Worm (Caenorhabditis elegans) whole organism, L1 larva: ENCODE measurements around the gene mom-1.

Source experiments
- C04F5.9 ChIP-seq: sonication (generic microtip); optimal IDR thresholded peaks from 2 replicates; lab custom pipeline; 2016; ENCODE audit warnings: missing genetic modification characterization, missing compliant biosample characterization
- C16A3.4 ChIP-seq: fragments of 150-350 bp; optimal IDR thresholded peaks from 2 replicates; lab custom pipeline; 2014; ENCODE audit warnings: missing biosample characterization, missing genetic modification characterization
- C34B4.2 ChIP-seq: sonication (generic microtip); optimal IDR thresholded peaks from 2 replicates; lab custom pipeline; 2017; ENCODE audit warnings: mild to moderate bottlenecking, missing genetic modification characterization, missing compliant biosample characterization
- Y116A8C.19 ChIP-seq: sonication (generic microtip); optimal IDR thresholded peaks from 2 replicates; lab custom pipeline; 2016; ENCODE audit warnings: missing compliant biosample characterization, missing genetic modification characterization, borderline replicate concordance
- aly-2 ChIP-seq: fragments of 150-350 bp; optimal IDR thresholded peaks from 2 replicates; lab custom pipeline; 2014; ENCODE audit warnings: missing biosample characterization, missing genetic modification characterization
- blmp-1 ChIP-seq: fragments of 150-350 bp; optimal IDR thresholded peaks from 2 replicates; lab custom pipeline; 2014; ENCODE audit warnings: missing biosample characterization, missing genetic modification characterization
- ceh-63 ChIP-seq: fragments of 200-800 bp; sonication (Bioruptor generic); optimal IDR thresholded peaks from 2 replicates; lab custom pipeline; 2018; ENCODE audit warnings: mild to moderate bottlenecking, missing genetic modification characterization, missing compliant biosample characterization
- ceh-8 ChIP-seq: fragments of 200-800 bp; sonication (Bioruptor generic); optimal IDR thresholded peaks from 2 replicates; lab custom pipeline; 2018; ENCODE audit warnings: mild to moderate bottlenecking, missing genetic modification characterization, moderate library complexity, missing compliant biosample characterization
- ceh-82 ChIP-seq, 3 experiments: fragments of 150-350 bp in 1 of 3; sonication (generic microtip) in 2 of 3; optimal IDR thresholded peaks; 2 replicates each; lab custom pipeline; 2014 to 2017; ENCODE audit warnings: missing biosample characterization in 3 of 3, missing genetic modification characterization in 3 of 3
- ceh-88 ChIP-seq: fragments of 200-800 bp; sonication (Bioruptor generic); IDR thresholded peaks from 2 replicates; pipeline ENCODE4 v1.3.6; 2022; ENCODE audit warnings: missing genetic modification characterization, missing compliant biosample characterization
- ces-1 ChIP-seq: fragments of 150-350 bp; optimal IDR thresholded peaks from 2 replicates; lab custom pipeline; 2014; ENCODE audit warnings: missing biosample characterization, missing genetic modification reagents, missing genetic modification characterization
- efl-1 ChIP-seq, 4 experiments: fragments of 150-350 bp; optimal IDR thresholded peaks in 3 of 4; peaks in 1 of 4; 1 replicate in 1 of 4; 2 replicates in 3 of 4; lab custom pipeline; 2014; ENCODE audit warnings: missing biosample characterization in 2 of 4, missing genetic modification characterization in 2 of 4, missing genetic modification reagents in 2 of 4
- efl-3 ChIP-seq: fragments of 200-800 bp; sonication (Bioruptor generic); optimal IDR thresholded peaks from 2 replicates; lab custom pipeline; 2018; ENCODE audit warnings: mild to moderate bottlenecking, missing genetic modification characterization, missing compliant biosample characterization
- egl-13 ChIP-seq: sonication (generic microtip); optimal IDR thresholded peaks from 2 replicates; lab custom pipeline; 2016; ENCODE audit warnings: missing genotype, missing genetic modification reagents, missing genetic modification characterization, missing compliant biosample characterization
- egl-27 ChIP-seq, 2 experiments: fragments of 150-350 bp in 1 of 2; sonication (generic microtip); optimal IDR thresholded peaks; 3 replicates each; lab custom pipeline; 2017 to 2018; ENCODE audit warnings: missing biosample characterization in 2 of 2, missing genetic modification characterization in 2 of 2, missing genetic modification reagents in 2 of 2
- elt-2 ChIP-seq: sonication (generic microtip); optimal IDR thresholded peaks from 2 replicates; lab custom pipeline; 2016; ENCODE audit warnings: missing genetic modification characterization, mild to moderate bottlenecking, inconsistent platforms, missing compliant biosample characterization, missing genetic modification reagents
- ets-5 ChIP-seq: fragments of 200-800 bp; sonication (Bioruptor generic); IDR thresholded peaks from 2 replicates; pipeline ENCODE4 v1.3.6; 2022; ENCODE audit warnings: missing genetic modification characterization, missing compliant biosample characterization
- fkh-4 ChIP-seq: sonication (generic microtip); optimal IDR thresholded peaks from 2 replicates; lab custom pipeline; 2016; ENCODE audit warnings: missing compliant biosample characterization, missing genetic modification characterization, borderline replicate concordance
- fos-1 ChIP-seq: fragments of 150-350 bp; optimal IDR thresholded peaks from 2 replicates; lab custom pipeline; 2014; ENCODE audit warnings: missing biosample characterization, missing genetic modification characterization
- grh-1 ChIP-seq: fragments of 200-800 bp; sonication (Bioruptor generic); IDR thresholded peaks from 2 replicates; pipeline ENCODE4 v1.3.6; 2022; ENCODE audit warnings: missing genetic modification reagents, missing genetic modification characterization, missing compliant biosample characterization
- hlh-4 ChIP-seq: sonication (generic microtip); optimal IDR thresholded peaks from 2 replicates; lab custom pipeline; 2016; ENCODE audit warnings: mild to moderate bottlenecking, missing genetic modification characterization, missing compliant biosample characterization
- hpl-2 ChIP-seq: fragments of 150-350 bp; optimal IDR thresholded peaks from 2 replicates; lab custom pipeline; 2014; ENCODE audit warnings: missing biosample characterization, missing genetic modification reagents, missing genetic modification characterization
- lin-14 ChIP-seq: fragments of 200-800 bp; sonication (Bioruptor generic); optimal IDR thresholded peaks from 2 replicates; lab custom pipeline; 2018; ENCODE audit warnings: mild to moderate bottlenecking, missing genetic modification characterization, moderate library complexity, missing compliant biosample characterization
- lir-3 ChIP-seq: sonication (generic microtip); optimal IDR thresholded peaks from 2 replicates; lab custom pipeline; 2016; ENCODE audit warnings: mild to moderate bottlenecking, missing genetic modification characterization, moderate library complexity, missing compliant biosample characterization; ENCODE audit not compliant: poor library complexity
- lsy-2 ChIP-seq, 2 experiments: fragments of 150-350 bp; optimal IDR thresholded peaks; 2 replicates each; lab custom pipeline; 2014; ENCODE audit warnings: missing biosample characterization in 2 of 2, missing genetic modification characterization in 2 of 2
- mdl-1 ChIP-seq, 2 experiments: fragments of 150-350 bp; optimal IDR thresholded peaks; 2 replicates each; lab custom pipeline; 2014 to 2017; ENCODE audit warnings: missing biosample characterization in 2 of 2, missing genetic modification characterization in 2 of 2, inconsistent platforms in 1 of 2
- mep-1 ChIP-seq: fragments of 150-350 bp; optimal IDR thresholded peaks from 2 replicates; lab custom pipeline; 2014; ENCODE audit warnings: missing biosample characterization, missing genetic modification characterization
- nhr-11 ChIP-seq: fragments of 150-350 bp; optimal IDR thresholded peaks from 2 replicates; lab custom pipeline; 2014; ENCODE audit warnings: missing biosample characterization, missing genetic modification characterization
- nhr-12 ChIP-seq: sonication (generic microtip); optimal IDR thresholded peaks from 2 replicates; lab custom pipeline; 2017; ENCODE audit warnings: missing biosample characterization, missing genetic modification characterization
- nhr-20 ChIP-seq: sonication (generic microtip); optimal IDR thresholded peaks from 2 replicates; lab custom pipeline; 2016; ENCODE audit warnings: mild to moderate bottlenecking, missing genetic modification characterization, missing compliant biosample characterization
- nhr-237 ChIP-seq: fragments of 150-350 bp; optimal IDR thresholded peaks from 2 replicates; lab custom pipeline; 2014; ENCODE audit warnings: missing biosample characterization, missing genetic modification characterization
- nhr-28 ChIP-seq: fragments of 150-350 bp; optimal IDR thresholded peaks from 2 replicates; lab custom pipeline; 2014; ENCODE audit warnings: missing biosample characterization, missing genetic modification characterization
- nhr-47 ChIP-seq: sonication (generic microtip); optimal IDR thresholded peaks from 2 replicates; lab custom pipeline; 2016; ENCODE audit warnings: mild to moderate bottlenecking, missing genetic modification characterization, moderate library complexity, missing compliant biosample characterization
- nhr-76 ChIP-seq: sonication (generic microtip); optimal IDR thresholded peaks from 2 replicates; lab custom pipeline; 2017; ENCODE audit warnings: missing biosample characterization, missing genetic modification characterization
- nhr-77 ChIP-seq: fragments of 150-350 bp; optimal IDR thresholded peaks from 2 replicates; lab custom pipeline; 2014; ENCODE audit warnings: missing biosample characterization, missing genetic modification characterization
- nhr-84 ChIP-seq: sonication (generic microtip); optimal IDR thresholded peaks from 2 replicates; lab custom pipeline; 2017; ENCODE audit warnings: missing biosample characterization, missing genetic modification characterization
- nhr-85 ChIP-seq: sonication (generic microtip); peaks from one replicate; lab custom pipeline; 2016; ENCODE audit warnings: missing genetic modification characterization, inconsistent platforms, missing compliant biosample characterization
- nhr-90 ChIP-seq: sonication (generic microtip); optimal IDR thresholded peaks from 2 replicates; lab custom pipeline; 2016; ENCODE audit warnings: mild to moderate bottlenecking, missing genetic modification characterization, missing compliant biosample characterization; ENCODE audit not compliant: poor library complexity
- pag-3 ChIP-seq: sonication (generic microtip); optimal IDR thresholded peaks from 2 replicates; lab custom pipeline; 2017; ENCODE audit warnings: missing genetic modification characterization, mild to moderate bottlenecking, missing compliant biosample characterization, antibody characterized with exemption, borderline replicate concordance; ENCODE audit not compliant: insufficient read depth
- pax-3 ChIP-seq: fragments of 200-800 bp; sonication (Bioruptor generic); optimal IDR thresholded peaks from 2 replicates; lab custom pipeline; 2018; ENCODE audit warnings: mild to moderate bottlenecking, missing genetic modification characterization, moderate library complexity, missing compliant biosample characterization
- rnt-1 ChIP-seq: sonication (generic microtip); optimal IDR thresholded peaks from 2 replicates; lab custom pipeline; 2016; ENCODE audit warnings: mild to moderate bottlenecking, missing genetic modification characterization, moderate library complexity, missing compliant biosample characterization
- skn-1 ChIP-seq: fragments of 150-350 bp; optimal IDR thresholded peaks from 2 replicates; lab custom pipeline; 2014; ENCODE audit warnings: missing biosample characterization, missing genetic modification characterization
- sup-37 ChIP-seq: fragments of 200-800 bp; sonication (Bioruptor generic); optimal IDR thresholded peaks from 2 replicates; lab custom pipeline; 2018; ENCODE audit warnings: mild to moderate bottlenecking, missing genetic modification characterization, missing compliant biosample characterization
- swsn-7 ChIP-seq: sonication (generic microtip); optimal IDR thresholded peaks from 2 replicates; lab custom pipeline; 2016; ENCODE audit warnings: missing genetic modification characterization, missing compliant biosample characterization
- unc-62 ChIP-seq: fragments of 150-350 bp; optimal IDR thresholded peaks from 2 replicates; lab custom pipeline; 2014; ENCODE audit warnings: missing biosample characterization, missing genetic modification reagents, missing genetic modification characterization
- unc-98 ChIP-seq: fragments of 200-800 bp; sonication (Bioruptor generic); IDR thresholded peaks from 2 replicates; pipeline ENCODE4 v1.3.6; 2022; ENCODE audit warnings: missing genetic modification characterization, missing compliant biosample characterization
- xbp-1 ChIP-seq: sonication (generic microtip); optimal IDR thresholded peaks from 2 replicates; lab custom pipeline; 2016; ENCODE audit warnings: missing genetic modification characterization, missing compliant biosample characterization
- zag-1 ChIP-seq: fragments of 150-350 bp; optimal IDR thresholded peaks from 2 replicates; lab custom pipeline; 2014; ENCODE audit warnings: missing biosample characterization, missing genetic modification characterization
- zip-4 ChIP-seq: fragments of 200-800 bp; sonication (Bioruptor generic); optimal IDR thresholded peaks from 2 replicates; lab custom pipeline; 2018; ENCODE audit warnings: mild to moderate bottlenecking, missing genetic modification characterization, moderate library complexity, missing compliant biosample characterization
- ztf-11 ChIP-seq, 2 experiments: sonication (generic microtip); optimal IDR thresholded peaks; 2 replicates each; lab custom pipeline; 2016 to 2017; ENCODE audit warnings: missing genetic modification characterization in 2 of 2, missing biosample characterization in 1 of 2, missing compliant biosample characterization in 1 of 2

mom-1 gene

ce11 chrX:6253899-6254670, 38.8 kb upstream of the mom-1 start:
- no peak for TF ChIP-seq hlh-4 (tag; lab: Kevin White, UChicago)
- TF ChIP-seq xbp-1 (tag; lab: Kevin White, UChicago) = peak; percentile 54
- peak; percentile 82 for TF ChIP-seq rnt-1 (tag; lab: Kevin White, UChicago)
- no peak for TF ChIP-seq ztf-11 (tag; optimal IDR thresholded peaks at IDR 0.05; lab: Kevin White, UChicago)
- no peak for TF ChIP-seq hpl-2 (GFP tag; lab: Kevin White, UChicago)
- TF ChIP-seq nhr-84 (tag; lab: Kevin White, UChicago) = no peak
- TF ChIP-seq egl-13 (tag; lab: Kevin White, UChicago) = no peak
- peak; percentile 16 to 19 for TF ChIP-seq efl-1 (optimal IDR thresholded peaks at IDR 0.05; lab: Kevin White, UChicago)
- TF ChIP-seq efl-1 (GFP tag; optimal IDR thresholded peaks at IDR 0.05 in 1 of 2; lab: Kevin White, UChicago) = peak in 1 of 2 experiments; percentile 85
- TF ChIP-seq nhr-76 (tag; lab: Kevin White, UChicago) = no peak
- peak; percentile 33 for TF ChIP-seq lir-3 (tag; lab: Kevin White, UChicago)
- no peak for TF ChIP-seq egl-27 (tag; optimal IDR thresholded peaks at IDR 0.05; lab: Kevin White, UChicago)
- TF ChIP-seq nhr-85 (tag; lab: Kevin White, UChicago) = peak; percentile 86
- peak; percentile 0 for TF ChIP-seq ceh-63 (GFP tag; lab: Kevin White, UChicago)
- TF ChIP-seq pax-3 = peak; percentile 39
- TF ChIP-seq ceh-8 (GFP tag; lab: Kevin White, UChicago) = no peak
- TF ChIP-seq C16A3.4 = peak; percentile 30
- TF ChIP-seq nhr-28 (tag; lab: Kevin White, UChicago) = no peak
- TF ChIP-seq fkh-4 = no peak
- TF ChIP-seq grh-1 (GFP tag; lab: Robert Waterston, UW) = peak; percentile 5; the same call in 1 of the 2 replicates
- TF ChIP-seq nhr-47 (tag; lab: Kevin White, UChicago) = peak; percentile 42
- TF ChIP-seq nhr-11 (tag; lab: Kevin White, UChicago) = no peak
- no peak for TF ChIP-seq ces-1 (GFP tag; lab: Kevin White, UChicago)
- TF ChIP-seq elt-2 (tag; lab: Kevin White, UChicago) = peak; percentile 43
- TF ChIP-seq sup-37 (GFP tag; lab: Kevin White, UChicago) = peak; percentile 14
- TF ChIP-seq nhr-90 (tag; lab: Kevin White, UChicago) = peak; percentile 57
- no peak for TF ChIP-seq zag-1
- TF ChIP-seq nhr-77 (tag; lab: Kevin White, UChicago) = peak; percentile 31
- no peak for TF ChIP-seq aly-2 (tag; lab: Kevin White, UChicago)
- peak; percentile 31 for TF ChIP-seq efl-3 (GFP tag; lab: Kevin White, UChicago)
- TF ChIP-seq ceh-82 (tag; optimal IDR thresholded peaks at IDR 0.05; lab: Kevin White, UChicago) = peak in 1 of 3 experiments; percentile 19
- no peak for TF ChIP-seq nhr-237 (tag; lab: Kevin White, UChicago)
- TF ChIP-seq C04F5.9 (tag; lab: Kevin White, UChicago) = no peak
- peak; percentile 83 for TF ChIP-seq lin-14 (GFP tag; lab: Kevin White, UChicago)
- TF ChIP-seq pag-3 (tag; lab: Kevin White, UChicago) = no peak
- no peak for TF ChIP-seq Y116A8C.19 (tag; lab: Kevin White, UChicago)
- TF ChIP-seq ets-5 (GFP tag; lab: Robert Waterston, UW) = 0 out of 2 replicates have a peak, but pooled peaks have one; percentile 35
- peak; percentile 54 for TF ChIP-seq skn-1 (tag; lab: Kevin White, UChicago)
- peak; percentile 57; the same call in 1 of the 2 replicates for TF ChIP-seq ceh-88 (GFP tag; lab: Robert Waterston, UW)
- TF ChIP-seq nhr-20 (tag; lab: Kevin White, UChicago) = peak; percentile 84
- TF ChIP-seq mep-1 (tag; lab: Kevin White, UChicago) = peak; percentile 69
- no peak for TF ChIP-seq nhr-12
- peak in 1 of 2 experiments; percentile 75 for TF ChIP-seq mdl-1 (tag; optimal IDR thresholded peaks at IDR 0.05; lab: Kevin White, UChicago)
- TF ChIP-seq blmp-1 (tag; lab: Kevin White, UChicago) = peak; percentile 90
- peak; percentile 54 for TF ChIP-seq swsn-7
- no peak for TF ChIP-seq unc-98 (GFP tag; lab: Robert Waterston, UW)
- TF ChIP-seq C34B4.2 (tag; lab: Kevin White, UChicago) = no peak
- peak; percentile 58 for TF ChIP-seq fos-1 (tag; lab: Kevin White, UChicago)
- TF ChIP-seq unc-62 (GFP tag; lab: Kevin White, UChicago) = no peak
- peak; percentile 27 to 58 for TF ChIP-seq lsy-2 (tag; optimal IDR thresholded peaks at IDR 0.05; lab: Kevin White, UChicago)
- peak; percentile 17 for TF ChIP-seq zip-4 (GFP tag; lab: Kevin White, UChicago)
